Fruit fly (Drosophila melanogaster) S2 (cell line): ENCODE results near the gene CG16820.

Experiments
- CG8478 ChIP-seq: fragments of >200 bp; optimal IDR thresholded peaks from 2 replicates; lab custom pipeline; 2018
- CTCF ChIP-seq, 2 experiments: fragments of >200 bp; optimal IDR thresholded peaks; 2 replicates each; lab custom pipeline; 2018

DNA sequence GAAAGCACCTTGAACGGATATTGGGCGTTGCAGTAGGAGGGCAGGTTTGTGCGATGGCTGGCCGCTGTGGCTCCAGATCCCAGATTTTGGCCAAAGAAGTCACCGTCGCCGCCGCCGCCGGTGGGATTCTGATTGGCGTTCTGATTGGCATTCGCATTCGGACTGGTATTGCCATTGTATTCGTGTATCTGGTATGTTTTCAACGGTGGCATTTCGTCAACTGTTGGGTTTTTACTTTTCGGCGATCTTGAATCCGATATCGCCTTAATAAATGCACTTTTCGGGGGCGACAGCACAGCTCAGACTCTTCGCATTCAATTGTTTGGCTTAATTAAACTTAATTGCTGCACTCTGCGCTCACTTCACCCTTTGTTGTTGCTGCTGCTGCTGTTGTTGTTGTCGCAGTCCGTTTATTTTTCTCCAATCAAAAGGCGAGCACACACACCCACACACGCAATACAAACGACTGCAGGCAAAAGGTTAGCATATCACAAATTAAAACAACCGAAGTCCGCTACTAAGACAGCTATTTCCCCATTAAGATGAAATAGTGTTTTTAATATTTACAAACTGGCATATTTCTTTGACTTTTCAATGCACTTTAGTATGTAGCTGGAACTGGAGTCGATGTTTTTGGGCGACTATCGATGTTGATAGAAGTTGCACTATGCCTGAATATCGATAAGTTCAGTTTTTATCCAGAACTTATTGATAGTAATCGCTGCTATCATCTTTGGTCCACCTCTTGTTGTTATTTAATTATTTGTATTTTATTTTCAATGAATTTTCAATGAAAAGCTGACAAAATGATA, 26.5 kb upstream of the CG16820 start, which contains the start of the genes CG9426 and mRF1:
- TF ChIP-seq CG8478 (lab: Kevin White, UChicago) (no peak), CTCF (optimal IDR thresholded peaks at IDR 0.05; lab: Kevin White, UChicago) (no peak)
